Fruit fly (Drosophila melanogaster) S2 (cell line): ENCODE results near the gene CG4935.

ENCODE experiments used
- CG8478 ChIP-seq: fragments of >200 bp; optimal IDR thresholded peaks from 2 replicates; lab custom pipeline; 2018
- CTCF ChIP-seq, 2 experiments: fragments of >200 bp; optimal IDR thresholded peaks; 2 replicates each; lab custom pipeline; 2018

DNA sequence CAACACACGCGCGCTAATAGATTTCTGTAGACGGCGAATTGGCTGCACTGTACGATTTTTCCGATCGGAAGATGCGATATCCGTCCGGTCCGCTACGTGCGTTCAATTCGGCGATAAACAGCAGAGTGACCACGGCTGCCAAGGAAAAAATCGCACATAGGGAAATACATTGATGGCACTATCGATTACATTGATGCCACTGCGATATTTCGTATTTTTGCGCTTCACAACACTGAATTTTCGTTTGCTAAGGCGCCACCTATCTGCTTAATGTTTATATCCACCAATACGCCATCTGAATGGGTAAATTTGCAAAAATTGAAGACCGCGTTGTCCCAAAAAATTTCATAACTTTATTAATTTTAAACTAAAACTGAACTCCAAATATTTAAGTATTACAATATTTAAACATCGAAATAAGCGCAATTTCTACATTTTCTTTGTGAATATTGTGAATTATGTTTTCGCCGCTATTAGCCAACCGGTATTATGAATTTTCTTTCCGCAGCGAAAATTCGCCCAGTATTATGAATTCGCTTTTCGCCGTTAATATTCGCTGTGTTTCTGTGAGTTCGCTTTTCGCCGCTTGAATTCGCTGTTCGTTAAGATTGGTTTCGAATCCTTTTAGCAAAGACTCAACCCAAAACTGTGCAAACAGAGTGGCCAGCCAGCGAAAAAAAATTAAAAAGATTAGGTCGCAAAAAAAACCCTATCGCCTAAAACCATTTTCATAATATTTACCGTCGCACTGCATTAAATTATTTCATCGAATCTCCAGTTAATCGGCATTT, 25.9 kb downstream of the CG4935 start, which contains the start of the genes crp and pkaap:
- TF ChIP-seq CG8478 (lab: Kevin White, UChicago) (no peak), CTCF (optimal IDR thresholded peaks at IDR 0.05; lab: Kevin White, UChicago) (peak; percentile 98)
